Fruit fly (Drosophila melanogaster) whole organism, prepupa: Measurements from ENCODE around the gene CG13771.

Experiments
- CG11902 ChIP-seq: fragments of 200-800 bp; sonication (Bioruptor generic); optimal IDR thresholded peaks from 3 replicates; lab custom pipeline; 2016; ENCODE audit warnings: missing biosample characterization, missing genetic modification characterization
- CG6854 ChIP-seq: fragments of 200-800 bp; sonication (Bioruptor generic); optimal IDR thresholded peaks from 2 replicates; lab custom pipeline; 2017; ENCODE audit warnings: missing biosample characterization, mild to moderate bottlenecking, missing genetic modification characterization

dm6 chr2L:6701409-6702199, 38.2 kb upstream of the CG13771 start:
- TF ChIP-seq CG11902 (GFP tag; lab: Kevin White, UChicago) (peak; percentile 22), CG6854 (no peak)
